Worm (Caenorhabditis elegans): ENCODE data around the gene srh-20.

- TF ChIP-seq ama-1 (optimal IDR thresholded peaks at IDR 0.05) (no peak), ets-7 (tag; optimal IDR thresholded peaks at IDR 0.05) (no peak), aly-1 (tag; optimal IDR thresholded peaks at IDR 0.05) (no peak), B0310.2 (tag; optimal IDR thresholded peaks at IDR 0.05) (no peak), tbx-11 (GFP tag; IDR thresholded peaks at IDR 0.05) (no peak), hmbx-1 (tag; optimal IDR thresholded peaks at IDR 0.05) (no peak), flt-1 (GFP tag; IDR thresholded peaks at IDR 0.05) (no peak), pes-1 (GFP tag; IDR thresholded peaks at IDR 0.05) (no peak), tbx-37 (GFP tag; conservative IDR thresholded peaks at IDR 0.05) (no peak), sea-1 (GFP tag; conservative IDR thresholded peaks at IDR 0.05) (no peak)
Measured at ce11 chrV:4889976-4890479, 34.7 kb upstream of the srh-20 start, which contains the start of gene T19H12.2.

Measured in whole organism, early embryonic.